Worm (Caenorhabditis elegans): ENCODE measurements around the gene C16A3.6.

ce11 chrIII:6398124-6398523, 19.1 kb downstream of the C16A3.6 start:
- TF ChIP-seq flt-1 (GFP tag; IDR thresholded peaks at IDR 0.05) (no peak), ama-1 (optimal IDR thresholded peaks at IDR 0.05) (no peak), hnd-1 (tag; optimal IDR thresholded peaks at IDR 0.05) (no peak), sea-1 (GFP tag; conservative IDR thresholded peaks at IDR 0.05) (no peak)

All from whole organism, early embryonic.